Worm (Caenorhabditis elegans) whole organism, late embryonic: Measurements from ENCODE around the gene dac-1.

ENCODE experiments used
- T23F11.4 ChIP-seq: fragments of 200-800 bp; sonication (Bioruptor generic); optimal IDR thresholded peaks from 2 replicates; lab custom pipeline; 2018; ENCODE audit warnings: mild to moderate bottlenecking, missing genetic modification characterization, missing compliant biosample characterization
- ceh-34 ChIP-seq: sonication (generic microtip); optimal IDR thresholded peaks from 2 replicates; lab custom pipeline; 2016; ENCODE audit warnings: mild to moderate bottlenecking, missing genetic modification characterization, missing compliant biosample characterization
- dve-1 ChIP-seq: sonication (generic microtip); optimal IDR thresholded peaks from 2 replicates; lab custom pipeline; 2017; ENCODE audit warnings: antibody characterized with exemption, mild to moderate bottlenecking, missing genetic modification characterization, missing compliant biosample characterization
- elt-2 ChIP-seq: sonication (generic microtip); optimal IDR thresholded peaks from 2 replicates; lab custom pipeline; 2016; ENCODE audit warnings: missing genetic modification reagents, missing genetic modification characterization, missing compliant biosample characterization
- elt-4 ChIP-seq: sonication (generic microtip); optimal IDR thresholded peaks from 2 replicates; lab custom pipeline; 2016; ENCODE audit warnings: missing genetic modification characterization, missing compliant biosample characterization
- fax-1 ChIP-seq: sonication (generic microtip); optimal IDR thresholded peaks from 2 replicates; lab custom pipeline; 2016; ENCODE audit warnings: missing genotype, missing genetic modification characterization, missing compliant biosample characterization
- hlh-8 ChIP-seq: sonication (generic microtip); optimal IDR thresholded peaks from 2 replicates; lab custom pipeline; 2016; ENCODE audit warnings: missing genotype, missing genetic modification characterization, missing compliant biosample characterization
- lin-11 ChIP-seq: fragments of 200-800 bp; sonication (Bioruptor generic); optimal IDR thresholded peaks from 2 replicates; lab custom pipeline; 2018; ENCODE audit warnings: mild to moderate bottlenecking, missing genetic modification characterization, missing compliant biosample characterization
- pqm-1 ChIP-seq: sonication (generic microtip); optimal IDR thresholded peaks from 2 replicates; lab custom pipeline; 2016; ENCODE audit warnings: missing genetic modification characterization, missing compliant biosample characterization
- rnt-1 ChIP-seq: sonication (generic microtip); optimal IDR thresholded peaks from 2 replicates; lab custom pipeline; 2016; ENCODE audit warnings: missing genetic modification characterization, missing compliant biosample characterization
- sox-2 ChIP-seq: fragments of 200-800 bp; sonication (Bioruptor generic); IDR thresholded peaks from 2 replicates; pipeline ENCODE4 v1.3.6; 2022; ENCODE audit warnings: missing genetic modification reagents, missing genetic modification characterization, missing compliant biosample characterization
- sox-4 ChIP-seq: sonication (generic microtip); optimal IDR thresholded peaks from 2 replicates; lab custom pipeline; 2017; ENCODE audit warnings: mild to moderate bottlenecking, missing genetic modification characterization, inconsistent platforms, missing compliant biosample characterization
- unc-42 ChIP-seq: sonication (generic microtip); optimal IDR thresholded peaks from 2 replicates; lab custom pipeline; 2016; ENCODE audit warnings: missing genotype, missing genetic modification characterization, missing compliant biosample characterization
- unc-86 ChIP-seq: sonication (generic microtip); optimal IDR thresholded peaks from 2 replicates; lab custom pipeline; 2016; ENCODE audit warnings: missing genetic modification characterization, missing compliant biosample characterization

DNA sequence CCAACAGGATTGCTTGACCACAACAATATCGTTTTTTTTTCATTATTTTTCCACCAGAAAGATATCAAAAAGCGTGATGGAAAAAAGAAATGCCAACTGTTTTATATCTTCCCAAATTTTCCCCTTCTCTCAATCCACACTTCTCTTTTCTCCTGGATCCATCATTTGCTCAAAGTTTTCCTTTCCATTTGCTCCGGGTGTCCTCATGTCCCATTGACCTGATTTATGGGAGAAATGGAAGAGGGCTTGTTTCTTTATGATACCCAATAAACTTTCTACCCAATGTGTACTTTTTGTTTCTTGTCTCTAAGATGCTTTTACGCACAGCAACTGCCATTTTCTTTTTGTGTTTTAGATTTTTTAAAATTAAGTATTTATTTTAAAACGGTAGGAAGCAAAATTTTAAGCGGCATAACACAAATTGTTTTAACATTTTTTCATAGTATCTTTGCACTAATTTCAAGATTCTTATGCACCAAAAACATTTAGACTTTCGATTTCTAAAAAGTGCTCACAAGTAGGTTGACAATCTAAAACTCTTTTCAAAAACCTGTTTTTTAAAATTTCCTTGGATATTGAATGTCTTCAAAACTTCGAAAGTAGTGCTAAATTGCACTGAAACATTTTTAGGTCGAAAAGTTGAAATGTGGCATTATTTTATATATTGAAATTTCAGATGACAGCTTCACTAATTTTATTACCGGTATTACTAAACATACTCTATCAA, 6.8 kb downstream of the dac-1 start, which contains the start of gene clec-149:
- TF ChIP-seq dve-1 (tag; lab: Kevin White, UChicago) (no peak), rnt-1 (no peak), unc-86 (tag; lab: Kevin White, UChicago) (no peak), sox-4 (no peak), ceh-34 (tag; lab: Kevin White, UChicago) (no peak), sox-2 (no peak), unc-42 (tag; lab: Kevin White, UChicago) (no peak), hlh-8 (tag; lab: Kevin White, UChicago) (no peak), fax-1 (no peak), lin-11 (tag; lab: Kevin White, UChicago) (no peak), pqm-1 (tag; lab: Kevin White, UChicago) (no peak), T23F11.4 (GFP tag; lab: Kevin White, UChicago) (no peak), elt-4 (no peak), elt-2 (tag; lab: Kevin White, UChicago) (no peak)
